Worm (Caenorhabditis elegans) whole organism, young adult: ENCODE measurements around the gene Y41C4A.21.

Experiments used
- C17E4.6 ChIP-seq: fragments of 200-800 bp; sonication (Bioruptor generic); IDR thresholded peaks from 2 replicates; pipeline ENCODE4 v1.3.6; 2022; ENCODE audit warnings: missing genetic modification reagents, missing genetic modification characterization, missing compliant biosample characterization
- F49E8.2 ChIP-seq: sonication (generic microtip); optimal IDR thresholded peaks from 3 replicates; lab custom pipeline; 2017; ENCODE audit warnings: missing genetic modification characterization, mild to moderate bottlenecking, missing compliant biosample characterization, antibody characterized with exemption, moderate library complexity; ENCODE audit not compliant: insufficient read depth
- ama-1 ChIP-seq, 3 experiments: fragments of 150-350 bp in 1 of 3; sonication (generic microtip) in 2 of 3; optimal IDR thresholded peaks; 2 replicates each; lab custom pipeline; 2014 to 2018; ENCODE audit warnings: missing biosample characterization in 2 of 3, missing genetic modification characterization in 2 of 3, missing genetic modification reagents in 2 of 3
- ccch-3 ChIP-seq: fragments of 200-800 bp; sonication (Bioruptor generic); optimal IDR thresholded peaks from 2 replicates; lab custom pipeline; 2018; ENCODE audit warnings: mild to moderate bottlenecking, missing genetic modification characterization, missing compliant biosample characterization
- efl-1 ChIP-seq: fragments of 150-350 bp; optimal IDR thresholded peaks from 2 replicates; lab custom pipeline; 2014; ENCODE audit warnings: missing biosample characterization, missing genetic modification reagents, missing genetic modification characterization
- ets-4 ChIP-seq: fragments of 200-800 bp; sonication (Bioruptor generic); optimal IDR thresholded peaks from 2 replicates; lab custom pipeline; 2018; ENCODE audit warnings: mild to moderate bottlenecking, missing genetic modification characterization, missing compliant biosample characterization
- hrde-1 ChIP-seq: sonication (generic microtip); optimal IDR thresholded peaks from 2 replicates; lab custom pipeline; 2016; ENCODE audit warnings: missing genetic modification characterization, mild to moderate bottlenecking, missing compliant biosample characterization, moderate library complexity, missing genotype, missing genetic modification reagents, borderline replicate concordance
- lag-1 ChIP-seq: fragments of 200-800 bp; sonication (Bioruptor generic); IDR thresholded peaks from 2 replicates; pipeline ENCODE4 v1.3.6; 2022; ENCODE audit warnings: missing genetic modification reagents, missing genetic modification characterization, missing compliant biosample characterization
- lin-54 ChIP-seq: fragments of 200-800 bp; sonication (Bioruptor generic); optimal IDR thresholded peaks from 2 replicates; lab custom pipeline; 2018; ENCODE audit warnings: mild to moderate bottlenecking, missing genetic modification characterization, missing compliant biosample characterization
- lir-1 ChIP-seq: fragments of 200-800 bp; sonication (Bioruptor generic); conservative IDR thresholded peaks from 2 replicates; pipeline ENCODE4 v1.3.6; 2022; ENCODE audit warnings: missing genetic modification reagents, missing genetic modification characterization, missing compliant biosample characterization
- nhr-120 ChIP-seq: fragments of 200-800 bp; sonication (Bioruptor generic); IDR thresholded peaks from 2 replicates; pipeline ENCODE4 v1.3.6; 2022; ENCODE audit warnings: missing genetic modification characterization, missing compliant biosample characterization
- nhr-27 ChIP-seq: fragments of 200-800 bp; sonication (Bioruptor generic); optimal IDR thresholded peaks from 2 replicates; lab custom pipeline; 2018; ENCODE audit warnings: mild to moderate bottlenecking, missing genetic modification characterization, moderate library complexity, missing compliant biosample characterization
- pha-4 ChIP-seq: fragments of 150-350 bp; sonication (generic microtip); optimal IDR thresholded peaks from 2 replicates; lab custom pipeline; 2014; ENCODE audit warnings: missing biosample characterization, missing genetic modification reagents, missing genetic modification characterization
- ztf-18 ChIP-seq: sonication (generic microtip); optimal IDR thresholded peaks from 2 replicates; lab custom pipeline; 2016; ENCODE audit warnings: missing genotype, mild to moderate bottlenecking, missing genetic modification characterization, missing compliant biosample characterization

- no peak for TF ChIP-seq nhr-27
- TF ChIP-seq lir-1 (GFP tag; lab: Robert Waterston, UW) = no peak
- TF ChIP-seq C17E4.6 (GFP tag; lab: Robert Waterston, UW) = no peak
- no peak for TF ChIP-seq ccch-3 (GFP tag; lab: Kevin White, UChicago)
- TF ChIP-seq F49E8.2 (tag; lab: Kevin White, UChicago) = no peak
- no peak for TF ChIP-seq hrde-1
- TF ChIP-seq lin-54 (GFP tag; lab: Kevin White, UChicago) = no peak
- TF ChIP-seq efl-1 (GFP tag; lab: Kevin White, UChicago) = no peak
- no peak for TF ChIP-seq lag-1
- TF ChIP-seq ama-1 (optimal IDR thresholded peaks at IDR 0.05; lab: Kevin White, UChicago) = no peak
- no peak for TF ChIP-seq ama-1 (GFP tag; optimal IDR thresholded peaks at IDR 0.05; lab: Kevin White, UChicago)
- TF ChIP-seq nhr-120 (GFP tag; lab: Robert Waterston, UW) = no peak
- no peak for TF ChIP-seq ets-4 (GFP tag; lab: Kevin White, UChicago)
- TF ChIP-seq ztf-18 = no peak
- TF ChIP-seq pha-4 (tag; lab: Kevin White, UChicago) = no peak
Measured at ce11 chrIII:11780183-11780664, 48.1 kb downstream of the Y41C4A.21 start, which contains the start of gene C24H11.5.
